Fruit fly (Drosophila melanogaster) whole organism, embryonic: ENCODE measurements around the gene unc-13.

Experiments used
- Atf-2 ChIP-seq: fragments of 200-800 bp; sonication (Bioruptor generic); optimal IDR thresholded peaks from 2 replicates; lab custom pipeline; 2016; ENCODE audit warnings: missing biosample characterization, missing genetic modification characterization
- BEAF-32 ChIP-seq: fragments of 200-800 bp; sonication (Bioruptor generic); optimal IDR thresholded peaks from 3 replicates; lab custom pipeline; 2017; ENCODE audit warnings: missing biosample characterization, missing genetic modification characterization, mild to moderate bottlenecking, moderate library complexity, missing genetic modification reagents
- CG12659 ChIP-seq: fragments of 200-800 bp; sonication (Bioruptor generic); optimal IDR thresholded peaks from 3 replicates; lab custom pipeline; 2017; ENCODE audit warnings: mild to moderate bottlenecking, missing biosample characterization, missing genetic modification reagents, missing genetic modification characterization
- CG12744 ChIP-seq: fragments of 200-800 bp; sonication (Bioruptor generic); optimal IDR thresholded peaks from 2 replicates; lab custom pipeline; 2016; ENCODE audit warnings: missing biosample characterization, missing genetic modification characterization
- CG15601 ChIP-seq: fragments of 200-800 bp; sonication (Bioruptor generic); optimal IDR thresholded peaks from 3 replicates; lab custom pipeline; 2019; ENCODE audit warnings: missing biosample characterization, mild to moderate bottlenecking, missing genetic modification characterization, moderate library complexity
- CG15696 ChIP-seq: fragments of 200-800 bp; sonication (Bioruptor generic); optimal IDR thresholded peaks from 2 replicates; lab custom pipeline; 2019; ENCODE audit warnings: missing biosample characterization, mild to moderate bottlenecking, missing genetic modification characterization, moderate library complexity
- CG1603 ChIP-seq: fragments of 200-800 bp; sonication (Bioruptor generic); optimal IDR thresholded peaks from 2 replicates; lab custom pipeline; 2019; ENCODE audit warnings: missing biosample characterization, mild to moderate bottlenecking, missing genetic modification characterization, moderate library complexity
- CG16815 ChIP-seq: fragments of 200-800 bp; sonication (Bioruptor generic); optimal IDR thresholded peaks from 3 replicates; lab custom pipeline; 2017; ENCODE audit warnings: missing biosample characterization, mild to moderate bottlenecking, missing genetic modification characterization
- CG17802 ChIP-seq: fragments of 200-800 bp; sonication (Bioruptor generic); optimal IDR thresholded peaks from 2 replicates; lab custom pipeline; 2018; ENCODE audit warnings: missing biosample characterization, mild to moderate bottlenecking, missing genetic modification characterization, moderate library complexity
- CG2116 ChIP-seq: fragments of 200-800 bp; sonication (Bioruptor generic); optimal IDR thresholded peaks from 3 replicates; lab custom pipeline; 2018; ENCODE audit warnings: missing biosample characterization, mild to moderate bottlenecking, missing genetic modification characterization
- CG2129 ChIP-seq: fragments of 200-800 bp; sonication (Bioruptor generic); IDR thresholded peaks from 2 replicates; pipeline ENCODE4 v1.3.6; 2022; ENCODE audit warnings: missing biosample characterization, missing genetic modification characterization; ENCODE audit not compliant: partially characterized antibody
- CG30020 ChIP-seq: fragments of 200-800 bp; optimal IDR thresholded peaks from 2 replicates; lab custom pipeline; 2019; ENCODE audit warnings: missing biosample characterization, mild to moderate bottlenecking, missing genetic modification characterization, moderate library complexity
- CG31441 ChIP-seq: fragments of 200-800 bp; sonication (Bioruptor generic); IDR thresholded peaks from 2 replicates; pipeline ENCODE4 v1.3.6; 2022; ENCODE audit warnings: missing biosample characterization, missing genetic modification characterization
- CG42726 ChIP-seq: fragments of 200-800 bp; sonication (Bioruptor generic); IDR thresholded peaks from 2 replicates; pipeline ENCODE4 v1.3.6; 2022; ENCODE audit warnings: missing biosample characterization, missing genetic modification characterization; ENCODE audit not compliant: partially characterized antibody
- CG4617 ChIP-seq: fragments of 200-800 bp; sonication (Bioruptor generic); optimal IDR thresholded peaks from 3 replicates; lab custom pipeline; 2016; ENCODE audit warnings: missing biosample characterization, missing genetic modification characterization, borderline replicate concordance
- CG4707 ChIP-seq: fragments of 200-800 bp; sonication (Bioruptor generic); optimal IDR thresholded peaks from 2 replicates; lab custom pipeline; 2018; ENCODE audit warnings: missing biosample characterization, mild to moderate bottlenecking, missing genetic modification characterization, moderate library complexity
- CG6813 ChIP-seq: fragments of 200-800 bp; sonication (Bioruptor generic); optimal IDR thresholded peaks from 2 replicates; lab custom pipeline; 2017; ENCODE audit warnings: missing biosample characterization, missing genetic modification characterization, mild to moderate bottlenecking, moderate library complexity, missing genetic modification reagents
- CG8290 ChIP-seq, 3 experiments: fragments of 200-800 bp; sonication (Bioruptor generic); optimal IDR thresholded peaks; 2 replicates each; lab custom pipeline; 2016 to 2019; ENCODE audit warnings: missing biosample characterization in 3 of 3, missing genetic modification characterization in 3 of 3, mild to moderate bottlenecking in 2 of 3, moderate library complexity in 1 of 3
- CkIIα-i1 ChIP-seq: fragments of 200-800 bp; sonication (Bioruptor generic); IDR thresholded peaks from 2 replicates; pipeline ENCODE4 v1.3.6; 2022; ENCODE audit warnings: missing biosample characterization, missing genetic modification characterization
- CoRest ChIP-seq: fragments of 200-800 bp; sonication (Bioruptor generic); optimal IDR thresholded peaks from 3 replicates; lab custom pipeline; 2018; ENCODE audit warnings: missing biosample characterization, mild to moderate bottlenecking, missing genetic modification characterization, moderate library complexity
- D ChIP-seq, 2 experiments: fragments of 200-800 bp in 1 of 2; fragments of >200 bp in 1 of 2; sonication (Bioruptor generic) in 1 of 2; optimal IDR thresholded peaks; 2 replicates in 1 of 2; 3 replicates in 1 of 2; lab custom pipeline; 2017; ENCODE audit warnings: mild to moderate bottlenecking in 1 of 2, missing biosample characterization in 1 of 2, missing genetic modification characterization in 1 of 2, missing genetic modification reagents in 1 of 2
- E2f2 ChIP-seq: fragments of 200-800 bp; sonication (Bioruptor generic); IDR thresholded peaks from 2 replicates; pipeline ENCODE4 v1.3.6; 2022; ENCODE audit warnings: missing biosample characterization, missing genetic modification characterization
- HLH54F ChIP-seq: fragments of 200-800 bp; sonication (Bioruptor generic); optimal IDR thresholded peaks from 3 replicates; lab custom pipeline; 2016; ENCODE audit warnings: missing biosample characterization, missing genetic modification characterization
- HLHmδ ChIP-seq: fragments of 200-800 bp; sonication (Bioruptor generic); optimal IDR thresholded peaks from 2 replicates; lab custom pipeline; 2018; ENCODE audit warnings: missing biosample characterization, mild to moderate bottlenecking, missing genetic modification characterization, moderate library complexity
- HmgD ChIP-seq: fragments of 200-800 bp; sonication (Bioruptor generic); optimal IDR thresholded peaks from 3 replicates; lab custom pipeline; 2016; ENCODE audit warnings: missing biosample characterization, missing genetic modification characterization
- Hr3 ChIP-seq: fragments of 200-800 bp; sonication (Bioruptor generic); optimal IDR thresholded peaks from 3 replicates; lab custom pipeline; 2016; ENCODE audit warnings: missing biosample characterization, missing genetic modification characterization
- Lhr ChIP-seq: fragments of 200-800 bp; sonication (Bioruptor generic); optimal IDR thresholded peaks from 3 replicates; lab custom pipeline; 2017; ENCODE audit warnings: mild to moderate bottlenecking, missing biosample characterization, missing genetic modification reagents, missing genetic modification characterization
- Rfx ChIP-seq: fragments of 200-800 bp; sonication (Bioruptor generic); IDR thresholded peaks from 2 replicates; pipeline ENCODE4 v1.3.6; 2022; ENCODE audit warnings: missing biosample characterization, missing genetic modification characterization
- Taf1 ChIP-seq: fragments of 200-800 bp; sonication (Bioruptor generic); IDR thresholded peaks from 2 replicates; pipeline ENCODE4 v1.3.6; 2022; ENCODE audit warnings: missing biosample characterization, missing genetic modification characterization
- az2 ChIP-seq: fragments of 200-800 bp; sonication (Bioruptor generic); optimal IDR thresholded peaks from 3 replicates; lab custom pipeline; 2016; ENCODE audit warnings: missing biosample characterization, missing genetic modification characterization
- bab2 ChIP-seq: fragments of 200-800 bp; sonication (Bioruptor generic); optimal IDR thresholded peaks from 2 replicates; lab custom pipeline; 2016; ENCODE audit warnings: missing biosample characterization, missing genetic modification characterization
- br ChIP-seq: fragments of >200 bp; optimal IDR thresholded peaks from 2 replicates; lab custom pipeline; 2017
- dan ChIP-seq: fragments of 200-800 bp; sonication (Bioruptor generic); IDR thresholded peaks from 2 replicates; pipeline ENCODE4 v1.3.6; 2022; ENCODE audit warnings: missing biosample characterization, missing genetic modification characterization
- danr ChIP-seq: fragments of 200-800 bp; sonication (Bioruptor generic); IDR thresholded peaks from 2 replicates; pipeline ENCODE4 v1.3.6; 2022; ENCODE audit warnings: missing biosample characterization, missing genetic modification characterization
- kni ChIP-seq: fragments of 200-800 bp; sonication (Bioruptor generic); optimal IDR thresholded peaks from 3 replicates; lab custom pipeline; 2017; ENCODE audit warnings: mild to moderate bottlenecking, missing biosample characterization, missing genetic modification reagents, missing genetic modification characterization
- lov ChIP-seq, 2 experiments: fragments of 200-800 bp in 1 of 2; fragments of >200 bp in 1 of 2; sonication (Bioruptor generic) in 1 of 2; IDR thresholded peaks in 1 of 2; optimal IDR thresholded peaks in 1 of 2; 2 replicates in 1 of 2; 3 replicates in 1 of 2; pipeline versions ENCODE4 v1.3.6 to Lab custom; 2017 to 2022; ENCODE audit warnings: missing biosample characterization in 1 of 2, missing genetic modification characterization in 1 of 2
- pan ChIP-seq, 4 experiments: fragments of >200 bp in 3 of 4; fragments of 200-800 bp in 1 of 4; sonication (Bioruptor generic) in 1 of 4; optimal IDR thresholded peaks in 3 of 4; IDR thresholded peaks in 1 of 4; 2 replicates each; pipeline versions ENCODE4 v1.3.6 to Lab custom; 2017 to 2022; ENCODE audit warnings: missing biosample characterization in 2 of 4, missing genetic modification characterization in 2 of 4, mixed read lengths in 1 of 4
- peb ChIP-seq: fragments of 200-800 bp; sonication (Bioruptor generic); IDR thresholded peaks from 2 replicates; pipeline ENCODE4 v1.3.6; 2022; ENCODE audit warnings: missing biosample characterization, missing genetic modification characterization
- pho ChIP-seq: fragments of 200-800 bp; sonication (Bioruptor generic); optimal IDR thresholded peaks from 2 replicates; lab custom pipeline; 2016; ENCODE audit warnings: missing biosample characterization, missing genetic modification characterization
- ro ChIP-seq: fragments of 200-800 bp; sonication (Bioruptor generic); IDR thresholded peaks from 2 replicates; pipeline ENCODE4 v1.3.6; 2022; ENCODE audit warnings: missing biosample characterization, missing genetic modification characterization
- row ChIP-seq: fragments of 200-800 bp; sonication (Bioruptor generic); IDR thresholded peaks from 3 replicates; pipeline ENCODE4 v1.3.6; 2022; ENCODE audit warnings: missing biosample characterization, missing genetic modification characterization
- sisA ChIP-seq: fragments of 200-800 bp; sonication (Bioruptor generic); IDR thresholded peaks from 2 replicates; pipeline ENCODE4 v1.3.6; 2022; ENCODE audit warnings: missing biosample characterization, missing genetic modification characterization
- ssp ChIP-seq: fragments of 200-800 bp; sonication (Bioruptor generic); IDR thresholded peaks from 2 replicates; pipeline ENCODE4 v1.3.6; 2022; ENCODE audit warnings: missing biosample characterization, missing genetic modification characterization
- sug ChIP-seq: fragments of 200-800 bp; optimal IDR thresholded peaks from 2 replicates; lab custom pipeline; 2019; ENCODE audit warnings: missing biosample characterization, mild to moderate bottlenecking, missing genetic modification characterization, moderate library complexity
- tio ChIP-seq: fragments of 200-800 bp; sonication (Bioruptor generic); optimal IDR thresholded peaks from 2 replicates; lab custom pipeline; 2017; ENCODE audit warnings: missing biosample characterization, missing genetic modification characterization, inconsistent platforms
- ttk ChIP-seq: fragments of 200-800 bp; sonication (Bioruptor generic); IDR thresholded peaks from 2 replicates; pipeline ENCODE4 v2.1.2; 2022; ENCODE audit warnings: missing biosample characterization, missing genetic modification characterization
- twi ChIP-seq: fragments of 200-800 bp; optimal IDR thresholded peaks from 2 replicates; lab custom pipeline; 2019; ENCODE audit warnings: missing biosample characterization, mild to moderate bottlenecking, missing genetic modification characterization, moderate library complexity
- zen ChIP-seq: fragments of 200-800 bp; sonication (Bioruptor generic); optimal IDR thresholded peaks from 3 replicates; lab custom pipeline; 2018; ENCODE audit warnings: missing biosample characterization, mild to moderate bottlenecking, missing genetic modification characterization, moderate library complexity

unc-13 gene

DNA sequence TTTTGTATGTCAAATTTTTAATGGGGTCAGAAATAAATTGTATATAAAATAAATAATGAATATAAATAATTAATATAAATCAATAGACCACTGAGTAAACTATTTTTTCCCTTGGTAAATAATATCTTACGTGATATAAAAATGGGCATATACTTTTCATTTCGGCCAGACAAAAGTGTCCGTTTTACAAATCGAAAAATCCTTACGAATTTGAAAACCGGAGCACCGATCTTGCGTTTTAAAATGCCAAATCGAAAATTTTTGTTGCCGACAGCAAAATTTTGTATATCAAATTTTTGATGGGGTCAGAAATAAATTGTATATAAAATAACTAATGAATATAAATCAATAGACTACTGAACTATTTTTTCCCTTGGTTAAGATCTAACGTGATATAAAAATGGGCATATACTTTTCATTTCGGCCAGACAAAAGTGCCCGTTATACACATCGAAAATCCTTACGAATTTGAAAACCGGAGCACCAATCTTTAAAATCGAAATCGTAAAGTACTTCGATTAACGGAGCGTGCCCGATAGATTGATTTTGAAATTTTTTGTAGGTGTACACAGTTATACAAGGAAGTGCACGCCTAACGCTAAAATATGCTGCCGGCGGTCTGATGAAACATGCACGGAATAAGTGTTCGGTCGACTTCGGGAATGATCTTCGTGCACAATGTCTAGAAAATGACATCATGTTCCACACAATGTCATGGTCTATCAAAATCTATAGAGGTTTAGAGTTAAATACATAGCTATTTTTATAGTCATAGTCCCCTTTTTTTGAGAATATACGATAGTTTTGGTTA, 47.2 kb upstream of the unc-13 start (continued):
- peak; percentile 55 for TF ChIP-seq BEAF-32 (GFP tag; lab: Kevin White, UChicago)
- no peak for TF ChIP-seq dan (GFP tag; lab: Robert Waterston, UW)
- no peak for TF ChIP-seq CkIIα-i1 (GFP tag; lab: Robert Waterston, UW)
- TF ChIP-seq CG4617: peak; percentile 42
- TF ChIP-seq az2: peak; percentile 65
- TF ChIP-seq CG1603 (tag; lab: Kevin White, UChicago): peak; percentile 96
- TF ChIP-seq CG2129 (GFP tag; lab: Robert Waterston, UW): no peak
- TF ChIP-seq sug: no peak
- TF ChIP-seq sisA (GFP tag; lab: Robert Waterston, UW): no peak
- TF ChIP-seq CG17802 (tag; lab: Kevin White, UChicago): peak; percentile 99
- no peak for TF ChIP-seq kni (GFP tag; lab: Kevin White, UChicago)
- peak; percentile 17 for TF ChIP-seq CG2116 (GFP tag; lab: Kevin White, UChicago)
- TF ChIP-seq CG12744 (GFP tag; lab: Kevin White, UChicago): no peak
- no peak for TF ChIP-seq CG6813 (GFP tag; lab: Kevin White, UChicago)
- TF ChIP-seq D (optimal IDR thresholded peaks at IDR 0.05; lab: Kevin White, UChicago): no peak
- TF ChIP-seq D (GFP tag; optimal IDR thresholded peaks at IDR 0.05; lab: Kevin White, UChicago): no peak
- TF ChIP-seq row: peak; percentile 69
- TF ChIP-seq E2f2 (GFP tag; lab: Robert Waterston, UW): no peak
- no peak for TF ChIP-seq HmgD
- TF ChIP-seq br (lab: Kevin White, UChicago): no peak
- TF ChIP-seq CG12659 (GFP tag; lab: Kevin White, UChicago): no peak
- TF ChIP-seq peb (GFP tag; lab: Robert Waterston, UW): no peak
- TF ChIP-seq CG30020 (tag; lab: Kevin White, UChicago): peak; percentile 98
- TF ChIP-seq Lhr (GFP tag; lab: Kevin White, UChicago): peak; percentile 7
- no peak for TF ChIP-seq ttk (GFP tag; lab: Robert Waterston, UW)
- no peak for TF ChIP-seq Rfx (GFP tag; lab: Robert Waterston, UW)
- peak; percentile 5 for TF ChIP-seq zen (tag; lab: Kevin White, UChicago)
- TF ChIP-seq ssp (GFP tag; lab: Robert Waterston, UW): peak; percentile 81
- no peak for TF ChIP-seq bab2 (GFP tag; lab: Kevin White, UChicago)
- TF ChIP-seq CG42726: no peak
- TF ChIP-seq pan (optimal IDR thresholded peaks at IDR 0.05; lab: Kevin White, UChicago): no peak
- no peak for TF ChIP-seq pan (GFP tag; optimal IDR thresholded peaks at IDR 0.05 in 1 of 2, IDR thresholded peaks at IDR 0.05 in 1 of 2)
- TF ChIP-seq CG8290 (GFP tag; optimal IDR thresholded peaks at IDR 0.05; lab: Kevin White, UChicago): no peak
- TF ChIP-seq CG8290 (tag; optimal IDR thresholded peaks at IDR 0.05; lab: Kevin White, UChicago): peak in 1 of 2 experiments; percentile 43
- TF ChIP-seq tio (GFP tag; lab: Kevin White, UChicago): no peak
- TF ChIP-seq, all 482 proteins: peak for 24

DNA sequence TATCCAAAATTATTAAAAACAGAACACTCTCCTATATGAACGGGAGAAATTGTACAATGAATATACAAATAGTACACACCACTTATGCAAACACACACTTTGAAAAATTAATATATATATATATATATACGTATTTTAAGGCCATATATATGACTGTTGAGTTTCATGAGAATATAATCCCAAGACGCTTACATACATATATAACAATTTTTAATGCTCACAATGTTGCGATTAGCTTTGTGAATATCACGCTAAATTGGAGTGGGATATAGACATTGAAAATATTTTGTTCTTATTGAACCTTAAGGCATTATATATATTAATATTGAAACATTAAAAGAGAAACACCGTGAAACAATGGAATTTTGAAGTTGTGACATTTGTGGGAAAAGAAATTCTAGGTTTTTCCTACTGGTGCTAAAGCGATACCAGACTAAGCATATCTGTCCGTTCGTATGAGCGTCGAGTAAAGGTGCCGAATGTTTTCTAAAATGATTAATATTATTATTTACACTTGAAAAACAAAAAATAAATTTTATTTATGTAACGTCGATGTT, 46.0 kb upstream of the unc-13 start, which contains the start of gene 4E-T:
TSS of gene 4E-T (minus strand) at position 300 of the 557 bp plus-strand sequence.
- TF ChIP-seq HLHmδ (no peak), CG4707 (GFP tag; lab: Kevin White, UChicago) (no peak), lov (optimal IDR thresholded peaks at IDR 0.05; lab: Kevin White, UChicago) (no peak), lov (GFP tag; IDR thresholded peaks at IDR 0.05; lab: Robert Waterston, UW) (no peak), ro (no peak), twi (tag; lab: Kevin White, UChicago) (no peak), Taf1 (no peak), CoRest (no peak), CG31441 (GFP tag; lab: Robert Waterston, UW) (no peak), CG15601 (no peak), danr (no peak), pho (no peak), HLH54F (GFP tag; lab: Kevin White, UChicago) (no peak), Atf-2 (GFP tag; lab: Kevin White, UChicago) (no peak), CG16815 (GFP tag; lab: Kevin White, UChicago) (no peak), Hr3 (GFP tag; lab: Kevin White, UChicago) (no peak), CG15696 (tag; lab: Kevin White, UChicago) (no peak)
